Worm (Caenorhabditis elegans) whole organism, L2 larva: Measurements from ENCODE around the gene clec-33.

ENCODE experiments used
- aly-2 ChIP-seq: fragments of 150-350 bp; optimal IDR thresholded peaks from 2 replicates; lab custom pipeline; 2014; ENCODE audit warnings: missing biosample characterization, missing genetic modification characterization
- ceh-82 ChIP-seq: fragments of 150-350 bp; optimal IDR thresholded peaks from 2 replicates; lab custom pipeline; 2014; ENCODE audit warnings: missing biosample characterization, missing genetic modification characterization
- lin-13 ChIP-seq: fragments of 150-350 bp; optimal IDR thresholded peaks from 2 replicates; lab custom pipeline; 2014; ENCODE audit warnings: missing biosample characterization, missing genetic modification reagents, missing genetic modification characterization
- lsy-2 ChIP-seq, 2 experiments: fragments of 150-350 bp in 1 of 2; sonication (generic microtip) in 1 of 2; optimal IDR thresholded peaks; 2 replicates each; lab custom pipeline; 2014 to 2017; ENCODE audit warnings: missing biosample characterization in 2 of 2, missing genetic modification characterization in 2 of 2
- nhr-6 ChIP-seq: fragments of 150-350 bp; optimal IDR thresholded peaks from 2 replicates; lab custom pipeline; 2014; ENCODE audit warnings: missing biosample characterization, missing genetic modification characterization
- peb-1 ChIP-seq: fragments of 150-350 bp; optimal IDR thresholded peaks from 2 replicates; lab custom pipeline; 2014; ENCODE audit warnings: missing biosample characterization, missing genetic modification characterization
- unc-62 ChIP-seq: fragments of 150-350 bp; optimal IDR thresholded peaks from 2 replicates; lab custom pipeline; 2014; ENCODE audit warnings: missing biosample characterization, missing genetic modification reagents, missing genetic modification characterization

DNA sequence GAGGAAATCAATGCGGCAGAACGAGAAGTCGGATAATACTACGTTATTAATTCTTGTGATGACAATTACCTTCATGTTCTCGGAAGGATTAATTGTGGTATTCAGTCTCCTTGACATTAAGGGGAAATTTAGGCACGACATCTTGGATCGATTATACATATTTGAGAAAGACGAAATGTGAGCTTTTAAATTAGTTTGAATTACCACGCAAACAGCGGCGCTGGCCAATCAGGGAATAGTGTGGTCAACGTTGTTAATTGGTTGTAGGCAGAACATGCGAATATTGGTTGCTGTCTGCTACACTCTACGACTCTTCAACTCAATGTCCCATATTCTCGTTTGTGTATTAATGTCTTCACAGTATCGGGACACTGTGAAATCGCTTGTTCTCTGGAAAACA lies 5.3 kb upstream of the clec-33 start, which contains the start of gene F49A5.10:
- TF ChIP-seq ceh-82 (tag; lab: Kevin White, UChicago) (no peak), lin-13 (GFP tag; lab: Kevin White, UChicago) (no peak), unc-62 (GFP tag; lab: Kevin White, UChicago) (no peak), nhr-6 (tag; lab: Kevin White, UChicago) (no peak), aly-2 (tag; lab: Kevin White, UChicago) (no peak), peb-1 (tag; lab: Kevin White, UChicago) (no peak), lsy-2 (tag; optimal IDR thresholded peaks at IDR 0.05; lab: Kevin White, UChicago) (no peak)
